Fruit fly (Drosophila melanogaster) whole organism, adult: ENCODE measurements around the gene Tom20.

Experiments used
- CG11617 ChIP-seq: fragments of 200-800 bp; sonication (Bioruptor generic); optimal IDR thresholded peaks from 2 replicates; lab custom pipeline; 2017; ENCODE audit warnings: mild to moderate bottlenecking, missing biosample characterization, missing genetic modification reagents, missing genetic modification characterization
- CG12768 ChIP-seq: fragments of 200-800 bp; sonication (Bioruptor generic); optimal IDR thresholded peaks from 2 replicates; lab custom pipeline; 2017; ENCODE audit warnings: missing biosample characterization, missing genetic modification characterization, mild to moderate bottlenecking, moderate library complexity, missing genetic modification reagents
- CG1620 ChIP-seq: fragments of 200-800 bp; sonication (Bioruptor generic); optimal IDR thresholded peaks from 2 replicates; lab custom pipeline; 2016; ENCODE audit warnings: missing biosample characterization, missing genetic modification characterization
- Clk ChIP-seq: fragments of 200-800 bp; sonication (Bioruptor generic); optimal IDR thresholded peaks from 2 replicates; lab custom pipeline; 2017; ENCODE audit warnings: missing biosample characterization, missing genetic modification characterization

- TF ChIP-seq CG1620 (GFP tag; lab: Kevin White, UChicago) (no peak), CG12768 (GFP tag; lab: Kevin White, UChicago) (no peak), CG11617 (GFP tag; lab: Kevin White, UChicago) (no peak), Clk (no peak)
Observed at dm6 chr3L:20036610-20037009, 36.2 kb downstream of the Tom20 start.
